Worm (Caenorhabditis elegans) whole organism, L4 larva: ENCODE measurements around the gene cpt-2.

Source experiments
- F37D6.2 ChIP-seq: sonication (generic microtip); optimal IDR thresholded peaks from 2 replicates; lab custom pipeline; 2016; ENCODE audit warnings: mild to moderate bottlenecking, missing genetic modification characterization, missing compliant biosample characterization
- attf-4 ChIP-seq: sonication (generic microtip); optimal IDR thresholded peaks from 3 replicates; lab custom pipeline; 2017; ENCODE audit warnings: missing biosample characterization, missing genetic modification characterization
- ceh-32 ChIP-seq: sonication (generic microtip); optimal IDR thresholded peaks from 2 replicates; lab custom pipeline; 2016; ENCODE audit warnings: mild to moderate bottlenecking, missing genetic modification characterization, missing compliant biosample characterization; ENCODE audit not compliant: poor library complexity
- ces-1 ChIP-seq: fragments of 150-350 bp; sonication (generic microtip); optimal IDR thresholded peaks from 4 replicates; lab custom pipeline; 2014; ENCODE audit warnings: missing biosample characterization, missing genetic modification reagents, missing genetic modification characterization
- madf-5 ChIP-seq, 2 experiments: fragments of 200-800 bp; sonication (Bioruptor generic); IDR thresholded peaks; 2 replicates each; pipeline ENCODE4 v1.3.6; 2022; ENCODE audit warnings: missing compliant biosample characterization in 2 of 2, missing genetic modification characterization in 2 of 2
- nhr-10 ChIP-seq: fragments of 150-350 bp; optimal IDR thresholded peaks from 2 replicates; lab custom pipeline; 2014; ENCODE audit warnings: missing biosample characterization, missing genetic modification characterization
- nhr-11 ChIP-seq: fragments of 150-350 bp; optimal IDR thresholded peaks from 2 replicates; lab custom pipeline; 2014; ENCODE audit warnings: missing biosample characterization, missing genetic modification characterization
- nhr-237 ChIP-seq: sonication (generic microtip); optimal IDR thresholded peaks from 2 replicates; lab custom pipeline; 2017; ENCODE audit warnings: missing biosample characterization, missing genetic modification characterization
- vab-7 ChIP-seq: fragments of 200-800 bp; sonication (Bioruptor generic); IDR thresholded peaks from 2 replicates; pipeline ENCODE4 v1.3.6; 2022; ENCODE audit warnings: missing genetic modification reagents, missing genetic modification characterization, missing compliant biosample characterization
- zfp-2 ChIP-seq: sonication (generic microtip); optimal IDR thresholded peaks from 2 replicates; lab custom pipeline; 2016; ENCODE audit warnings: mild to moderate bottlenecking, missing genetic modification characterization, missing compliant biosample characterization
- ztf-11 ChIP-seq: fragments of 150-350 bp; optimal IDR thresholded peaks from 2 replicates; lab custom pipeline; 2014; ENCODE audit warnings: missing biosample characterization, missing genetic modification characterization

DNA sequence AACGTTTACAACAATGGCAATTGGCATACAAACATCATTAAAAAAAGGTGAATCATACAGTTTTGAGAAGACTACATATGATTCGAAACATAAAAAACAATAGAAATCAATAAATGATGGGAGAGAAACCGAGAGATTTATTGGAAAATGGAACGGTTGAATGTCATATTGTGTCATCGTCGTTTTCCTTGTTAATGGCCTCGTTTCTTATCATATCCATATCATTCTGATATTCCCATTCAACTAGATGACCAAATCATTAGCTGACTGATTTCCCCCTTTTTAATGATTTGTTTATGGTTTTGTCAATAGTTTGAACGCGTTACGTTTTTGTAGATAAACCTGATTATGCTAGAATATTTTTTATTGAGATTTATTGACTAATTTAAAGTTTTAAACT, 4.7 kb upstream of the cpt-2 start:
- no peak for TF ChIP-seq zfp-2
- no peak for TF ChIP-seq attf-4
- no peak for TF ChIP-seq F37D6.2 (tag; lab: Kevin White, UChicago)
- TF ChIP-seq nhr-11 (tag; lab: Kevin White, UChicago): no peak
- no peak for TF ChIP-seq madf-5 (GFP tag; IDR thresholded peaks at IDR 0.05; lab: Robert Waterston, UW)
- no peak for TF ChIP-seq ceh-32
- no peak for TF ChIP-seq nhr-10 (tag; lab: Kevin White, UChicago)
- no peak for TF ChIP-seq ztf-11 (tag; lab: Kevin White, UChicago)
- no peak for TF ChIP-seq vab-7
- no peak for TF ChIP-seq ces-1 (GFP tag; lab: Kevin White, UChicago)
- TF ChIP-seq nhr-237 (tag; lab: Kevin White, UChicago): no peak
